Fruit fly (Drosophila melanogaster) whole organism, embryonic: ENCODE results near the gene CG43251.
A peak's percentile ranks its signal among the peaks of the same experiment; 100 is the strongest.

ENCODE experiments used
- BEAF-32 ChIP-seq: fragments of 200-800 bp; sonication (Bioruptor generic); optimal IDR thresholded peaks from 3 replicates; lab custom pipeline; 2017; ENCODE audit warnings: missing biosample characterization, missing genetic modification characterization, mild to moderate bottlenecking, moderate library complexity, missing genetic modification reagents
- Blimp-1 ChIP-seq: fragments of 200-800 bp; sonication (Bioruptor generic); optimal IDR thresholded peaks from 3 replicates; lab custom pipeline; 2018; ENCODE audit warnings: missing biosample characterization, missing genetic modification characterization, mild to moderate bottlenecking, moderate library complexity, missing genetic modification reagents
- CG10431 ChIP-seq: fragments of 200-800 bp; sonication (Bioruptor generic); optimal IDR thresholded peaks from 3 replicates; lab custom pipeline; 2018; ENCODE audit warnings: missing biosample characterization, mild to moderate bottlenecking, missing genetic modification characterization
- CG11696 ChIP-seq: fragments of 200-800 bp; sonication (Bioruptor generic); IDR thresholded peaks from 2 replicates; pipeline ENCODE4 v1.3.6; 2022; ENCODE audit warnings: missing biosample characterization, missing genetic modification characterization
- CG12744 ChIP-seq: fragments of 200-800 bp; sonication (Bioruptor generic); optimal IDR thresholded peaks from 2 replicates; lab custom pipeline; 2016; ENCODE audit warnings: missing biosample characterization, missing genetic modification characterization
- CG12942 ChIP-seq: fragments of 200-800 bp; sonication (Bioruptor generic); optimal IDR thresholded peaks from 3 replicates; lab custom pipeline; 2016; ENCODE audit warnings: missing biosample characterization, missing genetic modification characterization
- CG13123 ChIP-seq: fragments of 200-800 bp; sonication (Bioruptor generic); optimal IDR thresholded peaks from 2 replicates; lab custom pipeline; 2016; ENCODE audit warnings: missing biosample characterization, missing genetic modification characterization
- CG13894 ChIP-seq: fragments of 200-800 bp; sonication (Bioruptor generic); optimal IDR thresholded peaks from 3 replicates; lab custom pipeline; 2018; ENCODE audit warnings: missing biosample characterization, mild to moderate bottlenecking, missing genetic modification characterization, moderate library complexity
- CG1603 ChIP-seq: fragments of 200-800 bp; sonication (Bioruptor generic); optimal IDR thresholded peaks from 2 replicates; lab custom pipeline; 2019; ENCODE audit warnings: missing biosample characterization, mild to moderate bottlenecking, missing genetic modification characterization, moderate library complexity
- CG2129 ChIP-seq: fragments of 200-800 bp; sonication (Bioruptor generic); IDR thresholded peaks from 2 replicates; pipeline ENCODE4 v1.3.6; 2022; ENCODE audit warnings: missing biosample characterization, missing genetic modification characterization; ENCODE audit not compliant: partially characterized antibody
- CG34422 ChIP-seq: fragments of 200-800 bp; sonication (Bioruptor generic); IDR thresholded peaks from 3 replicates; pipeline ENCODE4 v1.3.6; 2022; ENCODE audit warnings: missing biosample characterization, missing genetic modification characterization
- CG5245 ChIP-seq: fragments of 200-800 bp; sonication (Bioruptor generic); optimal IDR thresholded peaks from 3 replicates; lab custom pipeline; 2016; ENCODE audit warnings: missing biosample characterization, missing genetic modification characterization
- CG8924 ChIP-seq: fragments of 200-800 bp; optimal IDR thresholded peaks from 3 replicates; lab custom pipeline; 2019; ENCODE audit warnings: missing biosample characterization, mild to moderate bottlenecking, missing genetic modification characterization, moderate library complexity
- Deaf1 ChIP-seq: fragments of 200-800 bp; optimal IDR thresholded peaks from 3 replicates; lab custom pipeline; 2019; ENCODE audit warnings: missing biosample characterization, mild to moderate bottlenecking, missing genetic modification characterization, moderate library complexity
- Dll ChIP-seq: fragments of 200-800 bp; sonication (Bioruptor generic); IDR thresholded peaks from 4 replicates; pipeline ENCODE4 v1.3.6; 2022; ENCODE audit warnings: missing biosample characterization, missing genetic modification characterization; ENCODE audit not compliant: partially characterized antibody
- Ets65A ChIP-seq: fragments of 200-800 bp; sonication (Bioruptor generic); peaks from one replicate; lab custom pipeline; 2016; ENCODE audit warnings: missing biosample characterization, missing genetic modification characterization
- H15 ChIP-seq: fragments of 200-800 bp; sonication (Bioruptor generic); IDR thresholded peaks from 3 replicates; pipeline ENCODE4 v1.3.6; 2022; ENCODE audit warnings: missing biosample characterization, missing genetic modification characterization
- HLH4C ChIP-seq: fragments of 200-800 bp; sonication (Bioruptor generic); IDR thresholded peaks from 3 replicates; pipeline ENCODE4 v1.3.6; 2022; ENCODE audit warnings: missing biosample characterization, missing genetic modification characterization; ENCODE audit not compliant: partially characterized antibody
- HLH54F ChIP-seq: fragments of 200-800 bp; sonication (Bioruptor generic); optimal IDR thresholded peaks from 3 replicates; lab custom pipeline; 2016; ENCODE audit warnings: missing biosample characterization, missing genetic modification characterization
- HLHmδ ChIP-seq: fragments of 200-800 bp; sonication (Bioruptor generic); optimal IDR thresholded peaks from 2 replicates; lab custom pipeline; 2018; ENCODE audit warnings: missing biosample characterization, mild to moderate bottlenecking, missing genetic modification characterization, moderate library complexity
- Jarid2 ChIP-seq: fragments of 200-800 bp; sonication (Bioruptor generic); optimal IDR thresholded peaks from 3 replicates; lab custom pipeline; 2017; ENCODE audit warnings: mild to moderate bottlenecking, missing biosample characterization, missing genetic modification reagents, missing genetic modification characterization
- MBD-R2 ChIP-seq: fragments of 200-800 bp; sonication (Bioruptor generic); IDR thresholded peaks from 2 replicates; pipeline ENCODE4 v1.3.6; 2022; ENCODE audit warnings: missing biosample characterization, missing genetic modification characterization
- Med ChIP-seq: fragments of 200-800 bp; sonication (Bioruptor generic); peaks from one replicate; lab custom pipeline; 2016; ENCODE audit warnings: missing biosample characterization, missing genetic modification characterization, mild to moderate bottlenecking, inconsistent platforms, moderate library complexity
- Meics ChIP-seq: fragments of 200-800 bp; sonication (Bioruptor generic); optimal IDR thresholded peaks from 2 replicates; lab custom pipeline; 2017; ENCODE audit warnings: missing biosample characterization, mild to moderate bottlenecking, missing genetic modification characterization
- Pdp1 ChIP-seq, 2 experiments: fragments of 200-800 bp; sonication (Bioruptor generic); optimal IDR thresholded peaks; 3 replicates each; lab custom pipeline; 2016; ENCODE audit warnings: missing biosample characterization in 2 of 2, missing genetic modification characterization in 2 of 2, mild to moderate bottlenecking in 1 of 2, moderate library complexity in 1 of 2
- Six4 ChIP-seq: fragments of 200-800 bp; sonication (Bioruptor generic); optimal IDR thresholded peaks from 2 replicates; lab custom pipeline; 2016; ENCODE audit warnings: missing biosample characterization, missing genetic modification characterization
- Stat92E ChIP-seq, 3 experiments: fragments of >200 bp in 2 of 3; fragments of 200-800 bp in 1 of 3; sonication (Bioruptor generic) in 1 of 3; optimal IDR thresholded peaks; 2 replicates each; lab custom pipeline; 2017 to 2019; ENCODE audit warnings: missing biosample characterization in 3 of 3, missing genetic modification characterization in 3 of 3, mild to moderate bottlenecking in 1 of 3, moderate library complexity in 1 of 3
- YL-1 ChIP-seq: fragments of 200-800 bp; sonication (Bioruptor generic); optimal IDR thresholded peaks from 3 replicates; lab custom pipeline; 2017; ENCODE audit warnings: missing biosample characterization, mild to moderate bottlenecking, missing genetic modification characterization
- al ChIP-seq: fragments of 200-800 bp; sonication (Bioruptor generic); IDR thresholded peaks from 2 replicates; pipeline ENCODE4 v1.3.6; 2022; ENCODE audit warnings: missing biosample characterization, missing genetic modification characterization
- ash1 ChIP-seq: fragments of 200-800 bp; sonication (Bioruptor generic); optimal IDR thresholded peaks from 2 replicates; lab custom pipeline; 2018; ENCODE audit warnings: missing biosample characterization, mild to moderate bottlenecking, missing genetic modification characterization
- ci ChIP-seq: fragments of 200-800 bp; sonication (Bioruptor generic); IDR thresholded peaks from 3 replicates; pipeline ENCODE4 v1.3.6; 2022; ENCODE audit warnings: missing biosample characterization, missing genetic modification characterization
- crol ChIP-seq: fragments of 200-800 bp; sonication (Bioruptor generic); IDR thresholded peaks from 2 replicates; pipeline ENCODE4 v1.3.6; 2022; ENCODE audit warnings: missing biosample characterization, missing genetic modification characterization
- dimm ChIP-seq: fragments of 200-800 bp; sonication (Bioruptor generic); IDR thresholded peaks from 2 replicates; pipeline ENCODE4 v1.3.6; 2022; ENCODE audit warnings: missing biosample characterization, missing genetic modification characterization
- ewg ChIP-seq: fragments of 200-800 bp; sonication (Bioruptor generic); optimal IDR thresholded peaks from 3 replicates; lab custom pipeline; 2017; ENCODE audit warnings: mild to moderate bottlenecking, missing biosample characterization, missing genetic modification reagents, missing genetic modification characterization
- exex ChIP-seq: fragments of 200-800 bp; sonication (Bioruptor generic); optimal IDR thresholded peaks from 4 replicates; lab custom pipeline; 2018; ENCODE audit warnings: missing biosample characterization, mild to moderate bottlenecking, missing genetic modification characterization, moderate library complexity
- fd64A ChIP-seq: fragments of 200-800 bp; sonication (Bioruptor generic); optimal IDR thresholded peaks from 3 replicates; lab custom pipeline; 2018; ENCODE audit warnings: missing biosample characterization, mild to moderate bottlenecking, missing genetic modification characterization
- gcm ChIP-seq: fragments of 200-800 bp; sonication (Bioruptor generic); optimal IDR thresholded peaks from 2 replicates; lab custom pipeline; 2019; ENCODE audit warnings: missing biosample characterization, mild to moderate bottlenecking, missing genetic modification characterization, moderate library complexity
- gem ChIP-seq: fragments of 200-800 bp; sonication (Bioruptor generic); optimal IDR thresholded peaks from 2 replicates; lab custom pipeline; 2019; ENCODE audit warnings: missing biosample characterization, mild to moderate bottlenecking, missing genetic modification characterization, moderate library complexity
- grn ChIP-seq: fragments of 200-800 bp; sonication (Bioruptor generic); optimal IDR thresholded peaks from 3 replicates; lab custom pipeline; 2017; ENCODE audit warnings: missing biosample characterization, missing genetic modification characterization
- knrl ChIP-seq: fragments of 200-800 bp; sonication (Bioruptor generic); IDR thresholded peaks from 3 replicates; pipeline ENCODE4 v1.3.6; 2022; ENCODE audit warnings: missing biosample characterization, missing genetic modification characterization; ENCODE audit not compliant: partially characterized antibody
- pfk ChIP-seq: fragments of 200-800 bp; sonication (Bioruptor generic); optimal IDR thresholded peaks from 2 replicates; lab custom pipeline; 2018; ENCODE audit warnings: missing biosample characterization, mild to moderate bottlenecking, missing genetic modification characterization, moderate library complexity
- sima ChIP-seq: fragments of 200-800 bp; sonication (Bioruptor generic); optimal IDR thresholded peaks from 2 replicates; lab custom pipeline; 2016; ENCODE audit warnings: missing biosample characterization, missing genetic modification characterization
- stwl ChIP-seq: fragments of 200-800 bp; sonication (Bioruptor generic); optimal IDR thresholded peaks from 3 replicates; lab custom pipeline; 2018; ENCODE audit warnings: missing biosample characterization, mild to moderate bottlenecking, missing genetic modification characterization, moderate library complexity
- tll ChIP-seq, 2 experiments: fragments of 200-800 bp in 1 of 2; fragments of >200 bp in 1 of 2; sonication (Bioruptor generic) in 1 of 2; optimal IDR thresholded peaks; 2 replicates each; lab custom pipeline; 2017 to 2019; ENCODE audit warnings: missing biosample characterization in 2 of 2, missing genetic modification characterization in 2 of 2, mild to moderate bottlenecking in 1 of 2, moderate library complexity in 1 of 2
- twi ChIP-seq: fragments of 200-800 bp; optimal IDR thresholded peaks from 2 replicates; lab custom pipeline; 2019; ENCODE audit warnings: missing biosample characterization, mild to moderate bottlenecking, missing genetic modification characterization, moderate library complexity
- zfh1 ChIP-seq: fragments of 200-800 bp; sonication (Bioruptor generic); IDR thresholded peaks from 3 replicates; pipeline ENCODE4 v1.3.6; 2022; ENCODE audit warnings: missing biosample characterization, missing genetic modification characterization

CG43251 gene

dm6 chr3L:20787835-20788380 is 29.2 kb downstream of the CG43251 start, which contains the start of gene CG11396 (continued):
- TF ChIP-seq Pdp1 (GFP tag; optimal IDR thresholded peaks at IDR 0.05; lab: Kevin White, UChicago), result peak in 1 of 2 experiments; percentile 68

- TF ChIP-seq grn (no peak), HLHmδ (GFP tag; lab: Kevin White, UChicago) (peak; percentile 52), exex (tag; lab: Kevin White, UChicago) (no peak), Dll (0 out of 4 replicates have a peak, but pooled peaks have one; percentile 25), ci (GFP tag; lab: Robert Waterston, UW) (0 out of 3 replicates have a peak, but pooled peaks have one; percentile 24), MBD-R2 (GFP tag; lab: Robert Waterston, UW) (no peak), YL-1 (GFP tag; lab: Kevin White, UChicago) (no peak), Ets65A (GFP tag; lab: Kevin White, UChicago) (peak; percentile 30), Deaf1 (no peak), CG11696 (GFP tag; lab: Robert Waterston, UW) (0 out of 2 replicates have a peak, but pooled peaks have one; percentile 23), gcm (GFP tag; lab: Kevin White, UChicago) (peak; percentile 75), H15 (GFP tag; lab: Robert Waterston, UW) (no peak), CG5245 (no peak), crol (GFP tag; lab: Robert Waterston, UW) (peak; percentile 91), ewg (GFP tag; lab: Kevin White, UChicago) (peak; percentile 46), Meics (GFP tag; lab: Kevin White, UChicago) (no peak), twi (tag; lab: Kevin White, UChicago) (peak; percentile 99), Pdp1 (GFP tag; optimal IDR thresholded peaks at IDR 0.05; lab: Kevin White, UChicago) (no peak), HLH4C (GFP tag; lab: Robert Waterston, UW) (0 out of 3 replicates have a peak, but pooled peaks have one; percentile 30), Med (GFP tag; lab: Kevin White, UChicago) (peak; percentile 35), ash1 (no peak), CG13894 (no peak), Six4 (GFP tag; lab: Kevin White, UChicago) (peak; percentile 23), pfk (GFP tag; lab: Kevin White, UChicago) (peak; percentile 3)
Observed at dm6 chr3L:20789299-20789698, 30.6 kb downstream of the CG43251 start.

- TF ChIP-seq Jarid2 (GFP tag; lab: Kevin White, UChicago), result peak; percentile 74
- no peak for TF ChIP-seq stwl (tag; lab: Kevin White, UChicago)
- TF ChIP-seq dimm (GFP tag; lab: Robert Waterston, UW), result no peak
- TF ChIP-seq ash1, result no peak
- peak; percentile 40 for TF ChIP-seq CG8924
- no peak for TF ChIP-seq zfh1
- TF ChIP-seq Stat92E (GFP tag; optimal IDR thresholded peaks at IDR 0.05; lab: Kevin White, UChicago), result no peak
- TF ChIP-seq sima (GFP tag; lab: Kevin White, UChicago), result no peak
- no peak for TF ChIP-seq HLH54F (GFP tag; lab: Kevin White, UChicago)
- TF ChIP-seq CG12942 (GFP tag; lab: Kevin White, UChicago), result no peak
- TF ChIP-seq CG34422 (GFP tag; lab: Robert Waterston, UW), result no peak
- no peak for TF ChIP-seq BEAF-32 (GFP tag; lab: Kevin White, UChicago)
- TF ChIP-seq gcm (GFP tag; lab: Kevin White, UChicago), result peak; percentile 24
- peak; percentile 43 for TF ChIP-seq fd64A
- no peak for TF ChIP-seq Blimp-1 (GFP tag; lab: Kevin White, UChicago)
- TF ChIP-seq tll (GFP tag; optimal IDR thresholded peaks at IDR 0.05; lab: Kevin White, UChicago), result peak in 1 of 2 experiments; percentile 2
- TF ChIP-seq CG10431 (GFP tag; lab: Kevin White, UChicago), result peak; percentile 35
- TF ChIP-seq knrl (GFP tag; lab: Robert Waterston, UW), result no peak
- TF ChIP-seq CG2129 (GFP tag; lab: Robert Waterston, UW), result no peak
- TF ChIP-seq CG12744 (GFP tag; lab: Kevin White, UChicago), result no peak
- peak; percentile 41 for TF ChIP-seq Ets65A (GFP tag; lab: Kevin White, UChicago)
- no peak for TF ChIP-seq al (GFP tag; lab: Robert Waterston, UW)
- no peak for TF ChIP-seq gem
- peak; percentile 5 for TF ChIP-seq CG1603 (tag; lab: Kevin White, UChicago)
- no peak for TF ChIP-seq CG13123
Observed at dm6 chr3L:20792693-20793092, 34.0 kb downstream of the CG43251 start, which contains the start of gene Six4. Gene Six4 (minus strand): TSS chr3L:20792777.
